Worm (Caenorhabditis elegans) whole organism, mixed stage, embryonic: ENCODE data around the gene vars-1.

Experiments
- elt-1 ChIP-seq: sonication (generic microtip); optimal IDR thresholded peaks from 2 replicates; lab custom pipeline; 2017; ENCODE audit warnings: missing genetic modification characterization, mild to moderate bottlenecking, missing compliant biosample characterization, antibody characterized with exemption, moderate library complexity, borderline replicate concordance; ENCODE audit not compliant: insufficient read depth
- elt-3 ChIP-seq: fragments of 150-350 bp; optimal IDR thresholded peaks from 2 replicates; lab custom pipeline; 2014; ENCODE audit warnings: missing biosample characterization, missing genetic modification characterization
- ham-2 ChIP-seq: fragments of 200-800 bp; sonication (Bioruptor generic); optimal IDR thresholded peaks from 2 replicates; lab custom pipeline; 2018; ENCODE audit warnings: mild to moderate bottlenecking, missing genetic modification characterization, missing compliant biosample characterization
- snpc-4 ChIP-seq: fragments of 150-350 bp; optimal IDR thresholded peaks from 2 replicates; lab custom pipeline; 2014; ENCODE audit warnings: missing biosample characterization, missing genetic modification characterization
- sptf-1 ChIP-seq: sonication (generic microtip); optimal IDR thresholded peaks from 2 replicates; lab custom pipeline; 2017; ENCODE audit warnings: mild to moderate bottlenecking, missing genetic modification characterization, moderate library complexity, missing compliant biosample characterization

ce11 chrV:8055170-8055569, 24.0 kb downstream of the vars-1 start:
- no peak for TF ChIP-seq snpc-4 (tag; lab: Kevin White, UChicago)
- no peak for TF ChIP-seq ham-2 (GFP tag; lab: Kevin White, UChicago)
- TF ChIP-seq elt-1 (tag; lab: Kevin White, UChicago): no peak
- TF ChIP-seq sptf-1: no peak
- no peak for TF ChIP-seq elt-3
